Worm (Caenorhabditis elegans) whole organism, L2 larva: ENCODE results near the gene clec-213.

Experiments
- alr-1 ChIP-seq: fragments of 150-350 bp; optimal IDR thresholded peaks from 2 replicates; lab custom pipeline; 2014; ENCODE audit warnings: missing biosample characterization, missing genetic modification characterization
- elt-3 ChIP-seq: sonication (generic microtip); optimal IDR thresholded peaks from 2 replicates; lab custom pipeline; 2017; ENCODE audit warnings: missing biosample characterization, missing genetic modification characterization
- lsy-2 ChIP-seq, 2 experiments: fragments of 150-350 bp in 1 of 2; sonication (generic microtip) in 1 of 2; optimal IDR thresholded peaks; 2 replicates each; lab custom pipeline; 2014 to 2017; ENCODE audit warnings: missing biosample characterization in 2 of 2, missing genetic modification characterization in 2 of 2
- sma-3 ChIP-seq: sonication (generic microtip); optimal IDR thresholded peaks from 2 replicates; lab custom pipeline; 2016; ENCODE audit warnings: missing genetic modification reagents, missing genetic modification characterization, missing compliant biosample characterization
- snpc-4 ChIP-seq: fragments of 150-350 bp; optimal IDR thresholded peaks from 2 replicates; lab custom pipeline; 2014; ENCODE audit warnings: missing biosample characterization, missing genetic modification characterization
- unc-55 ChIP-seq: fragments of 150-350 bp; sonication (generic microtip); optimal IDR thresholded peaks from 3 replicates; lab custom pipeline; 2014; ENCODE audit warnings: missing biosample characterization, missing genetic modification reagents, missing genetic modification characterization
- unc-62 ChIP-seq: fragments of 150-350 bp; optimal IDR thresholded peaks from 2 replicates; lab custom pipeline; 2014; ENCODE audit warnings: missing biosample characterization, missing genetic modification reagents, missing genetic modification characterization
- ztf-11 ChIP-seq: sonication (generic microtip); optimal IDR thresholded peaks from 2 replicates; lab custom pipeline; 2017; ENCODE audit warnings: missing biosample characterization, missing genetic modification characterization

- TF ChIP-seq alr-1 (tag; lab: Kevin White, UChicago) (no peak), unc-55 (GFP tag; lab: Kevin White, UChicago) (no peak), sma-3 (GFP tag; lab: Kevin White, UChicago) (no peak), lsy-2 (tag; optimal IDR thresholded peaks at IDR 0.05; lab: Kevin White, UChicago) (no peak), unc-62 (GFP tag; lab: Kevin White, UChicago) (no peak), elt-3 (no peak), snpc-4 (tag; lab: Kevin White, UChicago) (no peak), ztf-11 (tag; lab: Kevin White, UChicago) (no peak)
Measured at ce11 chrV:7641718-7642117, 36.8 kb downstream of the clec-213 start.
